Worm (Caenorhabditis elegans) whole organism, L1 larva: ENCODE measurements around the gene srt-28.

ENCODE experiments used
- C16A3.4 ChIP-seq: fragments of 150-350 bp; optimal IDR thresholded peaks from 2 replicates; lab custom pipeline; 2014; ENCODE audit warnings: missing biosample characterization, missing genetic modification characterization
- ama-1 ChIP-seq: fragments of 150-350 bp; optimal IDR thresholded peaks from 2 replicates; lab custom pipeline; 2014
- ceh-63 ChIP-seq: fragments of 200-800 bp; sonication (Bioruptor generic); optimal IDR thresholded peaks from 2 replicates; lab custom pipeline; 2018; ENCODE audit warnings: mild to moderate bottlenecking, missing genetic modification characterization, missing compliant biosample characterization
- ceh-88 ChIP-seq: fragments of 200-800 bp; sonication (Bioruptor generic); IDR thresholded peaks from 2 replicates; pipeline ENCODE4 v1.3.6; 2022; ENCODE audit warnings: missing genetic modification characterization, missing compliant biosample characterization
- ceh-90 ChIP-seq: sonication (generic microtip); optimal IDR thresholded peaks from 2 replicates; lab custom pipeline; 2016; ENCODE audit warnings: missing genetic modification characterization, missing compliant biosample characterization
- dpl-1 ChIP-seq, 3 experiments: fragments of 150-350 bp in 2 of 3; sonication (generic microtip) in 1 of 3; optimal IDR thresholded peaks; 2 replicates each; lab custom pipeline; 2014 to 2017; ENCODE audit warnings: missing biosample characterization in 3 of 3, missing genetic modification characterization in 3 of 3, missing genetic modification reagents in 3 of 3
- efl-1 ChIP-seq, 4 experiments: fragments of 150-350 bp; optimal IDR thresholded peaks in 3 of 4; peaks in 1 of 4; 1 replicate in 1 of 4; 2 replicates in 3 of 4; lab custom pipeline; 2014; ENCODE audit warnings: missing biosample characterization in 2 of 4, missing genetic modification characterization in 2 of 4, missing genetic modification reagents in 2 of 4
- efl-3 ChIP-seq: fragments of 200-800 bp; sonication (Bioruptor generic); optimal IDR thresholded peaks from 2 replicates; lab custom pipeline; 2018; ENCODE audit warnings: mild to moderate bottlenecking, missing genetic modification characterization, missing compliant biosample characterization
- egl-13 ChIP-seq: sonication (generic microtip); optimal IDR thresholded peaks from 2 replicates; lab custom pipeline; 2016; ENCODE audit warnings: missing genotype, missing genetic modification reagents, missing genetic modification characterization, missing compliant biosample characterization
- egl-27 ChIP-seq, 2 experiments: fragments of 150-350 bp in 1 of 2; sonication (generic microtip); optimal IDR thresholded peaks; 3 replicates each; lab custom pipeline; 2017 to 2018; ENCODE audit warnings: missing biosample characterization in 2 of 2, missing genetic modification characterization in 2 of 2, missing genetic modification reagents in 2 of 2
- elt-2 ChIP-seq: sonication (generic microtip); optimal IDR thresholded peaks from 2 replicates; lab custom pipeline; 2016; ENCODE audit warnings: missing genetic modification characterization, mild to moderate bottlenecking, inconsistent platforms, missing compliant biosample characterization, missing genetic modification reagents
- elt-3 ChIP-seq, 6 experiments: fragments of 150-350 bp in 1 of 6; sonication (generic microtip); optimal IDR thresholded peaks; 2 replicates each; lab custom pipeline; 2017 to 2018; ENCODE audit warnings: missing biosample characterization in 6 of 6, missing genetic modification characterization in 6 of 6, inconsistent platforms in 1 of 6
- hlh-4 ChIP-seq: sonication (generic microtip); optimal IDR thresholded peaks from 2 replicates; lab custom pipeline; 2016; ENCODE audit warnings: mild to moderate bottlenecking, missing genetic modification characterization, missing compliant biosample characterization
- hpl-2 ChIP-seq: fragments of 150-350 bp; optimal IDR thresholded peaks from 2 replicates; lab custom pipeline; 2014; ENCODE audit warnings: missing biosample characterization, missing genetic modification reagents, missing genetic modification characterization
- lin-13 ChIP-seq: fragments of 150-350 bp; optimal IDR thresholded peaks from 2 replicates; lab custom pipeline; 2014; ENCODE audit warnings: missing biosample characterization, missing genetic modification reagents, missing genetic modification characterization
- lin-14 ChIP-seq: fragments of 200-800 bp; sonication (Bioruptor generic); optimal IDR thresholded peaks from 2 replicates; lab custom pipeline; 2018; ENCODE audit warnings: mild to moderate bottlenecking, missing genetic modification characterization, moderate library complexity, missing compliant biosample characterization
- lin-15B ChIP-seq: fragments of 150-350 bp; sonication (generic microtip); optimal IDR thresholded peaks from 3 replicates; lab custom pipeline; 2014; ENCODE audit warnings: missing biosample characterization, missing genetic modification characterization
- mdl-1 ChIP-seq, 2 experiments: fragments of 150-350 bp; optimal IDR thresholded peaks; 2 replicates each; lab custom pipeline; 2014 to 2017; ENCODE audit warnings: missing biosample characterization in 2 of 2, missing genetic modification characterization in 2 of 2, inconsistent platforms in 1 of 2
- nhr-12 ChIP-seq: sonication (generic microtip); optimal IDR thresholded peaks from 2 replicates; lab custom pipeline; 2017; ENCODE audit warnings: missing biosample characterization, missing genetic modification characterization
- nhr-20 ChIP-seq: sonication (generic microtip); optimal IDR thresholded peaks from 2 replicates; lab custom pipeline; 2016; ENCODE audit warnings: mild to moderate bottlenecking, missing genetic modification characterization, missing compliant biosample characterization
- nhr-71 ChIP-seq: sonication (generic microtip); optimal IDR thresholded peaks from 2 replicates; lab custom pipeline; 2016; ENCODE audit warnings: mild to moderate bottlenecking, missing genetic modification characterization, moderate library complexity, missing compliant biosample characterization
- nhr-84 ChIP-seq: sonication (generic microtip); optimal IDR thresholded peaks from 2 replicates; lab custom pipeline; 2017; ENCODE audit warnings: missing biosample characterization, missing genetic modification characterization
- nhr-85 ChIP-seq: sonication (generic microtip); peaks from one replicate; lab custom pipeline; 2016; ENCODE audit warnings: missing genetic modification characterization, inconsistent platforms, missing compliant biosample characterization
- rnt-1 ChIP-seq: sonication (generic microtip); optimal IDR thresholded peaks from 2 replicates; lab custom pipeline; 2016; ENCODE audit warnings: mild to moderate bottlenecking, missing genetic modification characterization, moderate library complexity, missing compliant biosample characterization
- skn-1 ChIP-seq: fragments of 150-350 bp; optimal IDR thresholded peaks from 2 replicates; lab custom pipeline; 2014; ENCODE audit warnings: missing biosample characterization, missing genetic modification characterization
- sptf-1 ChIP-seq: fragments of 150-350 bp; optimal IDR thresholded peaks from 2 replicates; lab custom pipeline; 2014; ENCODE audit warnings: missing biosample characterization, missing genetic modification characterization
- sup-37 ChIP-seq: fragments of 200-800 bp; sonication (Bioruptor generic); optimal IDR thresholded peaks from 2 replicates; lab custom pipeline; 2018; ENCODE audit warnings: mild to moderate bottlenecking, missing genetic modification characterization, missing compliant biosample characterization
- tbx-2 ChIP-seq: sonication (generic microtip); optimal IDR thresholded peaks from 2 replicates; lab custom pipeline; 2016; ENCODE audit warnings: missing genetic modification characterization, missing compliant biosample characterization
- tlp-1 ChIP-seq: fragments of 150-350 bp; optimal IDR thresholded peaks from 2 replicates; lab custom pipeline; 2014; ENCODE audit warnings: missing biosample characterization, missing genetic modification characterization
- unc-130 ChIP-seq: fragments of 150-350 bp; optimal IDR thresholded peaks from 2 replicates; lab custom pipeline; 2017; ENCODE audit warnings: missing biosample characterization, missing genetic modification characterization, inconsistent platforms
- unc-30 ChIP-seq: sonication (generic microtip); optimal IDR thresholded peaks from 2 replicates; lab custom pipeline; 2017; ENCODE audit warnings: missing biosample characterization, missing genetic modification characterization
- unc-62 ChIP-seq: fragments of 150-350 bp; optimal IDR thresholded peaks from 2 replicates; lab custom pipeline; 2014; ENCODE audit warnings: missing biosample characterization, missing genetic modification reagents, missing genetic modification characterization
- unc-86 ChIP-seq: sonication (generic microtip); optimal IDR thresholded peaks from 2 replicates; lab custom pipeline; 2016; ENCODE audit warnings: missing genetic modification characterization, missing compliant biosample characterization
- unc-98 ChIP-seq: fragments of 200-800 bp; sonication (Bioruptor generic); IDR thresholded peaks from 2 replicates; pipeline ENCODE4 v1.3.6; 2022; ENCODE audit warnings: missing genetic modification characterization, missing compliant biosample characterization
- zag-1 ChIP-seq: fragments of 150-350 bp; optimal IDR thresholded peaks from 2 replicates; lab custom pipeline; 2014; ENCODE audit warnings: missing biosample characterization, missing genetic modification characterization
- zip-4 ChIP-seq: fragments of 200-800 bp; sonication (Bioruptor generic); optimal IDR thresholded peaks from 2 replicates; lab custom pipeline; 2018; ENCODE audit warnings: mild to moderate bottlenecking, missing genetic modification characterization, moderate library complexity, missing compliant biosample characterization
- ztf-11 ChIP-seq, 2 experiments: sonication (generic microtip); optimal IDR thresholded peaks; 2 replicates each; lab custom pipeline; 2016 to 2017; ENCODE audit warnings: missing genetic modification characterization in 2 of 2, missing biosample characterization in 1 of 2, missing compliant biosample characterization in 1 of 2

The srt-28 gene

ce11 chrV:2703299-2703698 lies 10.1 kb downstream of the srt-28 start:
- no peak for TF ChIP-seq C16A3.4
- TF ChIP-seq dpl-1 (GFP tag; optimal IDR thresholded peaks at IDR 0.05; lab: Kevin White, UChicago) = no peak
- no peak for TF ChIP-seq hpl-2 (GFP tag; lab: Kevin White, UChicago)
- no peak for TF ChIP-seq rnt-1
- TF ChIP-seq efl-3 (GFP tag; lab: Kevin White, UChicago) = no peak
- no peak for TF ChIP-seq lin-13 (GFP tag; lab: Kevin White, UChicago)
- TF ChIP-seq ceh-90 (tag; lab: Kevin White, UChicago) = no peak
- TF ChIP-seq unc-130 (tag; lab: Kevin White, UChicago) = no peak
- no peak for TF ChIP-seq ceh-88 (GFP tag; lab: Robert Waterston, UW)
- TF ChIP-seq ama-1 (lab: Kevin White, UChicago) = no peak
- no peak for TF ChIP-seq nhr-84 (tag; lab: Kevin White, UChicago)
- TF ChIP-seq elt-2 = no peak

ce11 chrV:2702883-2703282 lies 10.5 kb downstream of the srt-28 start:
- TF ChIP-seq egl-27 (tag; optimal IDR thresholded peaks at IDR 0.05; lab: Kevin White, UChicago) = no peak
- no peak for TF ChIP-seq nhr-12 (tag; lab: Kevin White, UChicago)
- TF ChIP-seq lin-14 (GFP tag; lab: Kevin White, UChicago) = no peak
- TF ChIP-seq unc-30 (tag; lab: Kevin White, UChicago) = no peak
- no peak for TF ChIP-seq tlp-1 (tag; lab: Kevin White, UChicago)
- no peak for TF ChIP-seq ztf-11 (tag; optimal IDR thresholded peaks at IDR 0.05; lab: Kevin White, UChicago)
- TF ChIP-seq elt-3 (tag; optimal IDR thresholded peaks at IDR 0.05; lab: Kevin White, UChicago) = no peak
- TF ChIP-seq elt-2 = no peak
- no peak for TF ChIP-seq sptf-1 (tag; lab: Kevin White, UChicago)
- no peak for TF ChIP-seq mdl-1 (tag; optimal IDR thresholded peaks at IDR 0.05; lab: Kevin White, UChicago)
- TF ChIP-seq efl-3 (GFP tag; lab: Kevin White, UChicago) = no peak
- TF ChIP-seq zip-4 (GFP tag; lab: Kevin White, UChicago) = no peak
- no peak for TF ChIP-seq zag-1 (tag; lab: Kevin White, UChicago)
- TF ChIP-seq nhr-71 = no peak
- TF ChIP-seq unc-62 (GFP tag; lab: Kevin White, UChicago) = no peak
- TF ChIP-seq hpl-2 (GFP tag; lab: Kevin White, UChicago) = no peak
- no peak for TF ChIP-seq lin-15B (tag; lab: Kevin White, UChicago)
- TF ChIP-seq tbx-2 = no peak

- no peak for TF ChIP-seq egl-13
These were observed 14.6 kb downstream of the srt-28 start, which contains the start of gene nuo-5 for ce11 chrV:2698826-2699225. Gene nuo-5 (plus strand): TSS chrV:2698972.

- TF ChIP-seq efl-1 (optimal IDR thresholded peaks at IDR 0.05; lab: Kevin White, UChicago) = no peak
- no peak for TF ChIP-seq efl-1 (GFP tag; optimal IDR thresholded peaks at IDR 0.05 in 1 of 2; lab: Kevin White, UChicago)
- no peak for TF ChIP-seq unc-86
- no peak for TF ChIP-seq tbx-2
- no peak for TF ChIP-seq skn-1 (tag; lab: Kevin White, UChicago)
- TF ChIP-seq nhr-20 (tag; lab: Kevin White, UChicago) = no peak
- no peak for TF ChIP-seq nhr-12 (tag; lab: Kevin White, UChicago)
- no peak for TF ChIP-seq unc-62 (GFP tag; lab: Kevin White, UChicago)
- TF ChIP-seq hlh-4 (tag; lab: Kevin White, UChicago) = no peak
- TF ChIP-seq ceh-63 (GFP tag; lab: Kevin White, UChicago) = no peak
- no peak for TF ChIP-seq lin-14 (GFP tag; lab: Kevin White, UChicago)
- no peak for TF ChIP-seq nhr-85 (tag; lab: Kevin White, UChicago)
- no peak for TF ChIP-seq sup-37 (GFP tag; lab: Kevin White, UChicago)
- no peak for TF ChIP-seq unc-98 (GFP tag; lab: Robert Waterston, UW)
These were observed 15.7 kb downstream of the srt-28 start for ce11 chrV:2697693-2698092.
